Worm (Caenorhabditis elegans) whole organism, late embryonic: ENCODE results near the gene F28H6.8.
A peak's percentile ranks its signal among the peaks of the same experiment; 100 is the strongest.

Source experiments
- F13H6.1 ChIP-seq: sonication (generic microtip); optimal IDR thresholded peaks from 2 replicates; lab custom pipeline; 2016; ENCODE audit warnings: missing genetic modification characterization, missing compliant biosample characterization
- K09A11.1 ChIP-seq: sonication (generic microtip); optimal IDR thresholded peaks from 2 replicates; lab custom pipeline; 2017; ENCODE audit warnings: antibody characterized with exemption, mild to moderate bottlenecking, missing genetic modification characterization, missing compliant biosample characterization; ENCODE audit not compliant: insufficient read depth
- ceh-14 ChIP-seq: sonication (generic microtip); optimal IDR thresholded peaks from 2 replicates; lab custom pipeline; 2016; ENCODE audit warnings: missing genotype, missing genetic modification characterization, missing compliant biosample characterization
- ceh-18 ChIP-seq: sonication (generic microtip); optimal IDR thresholded peaks from 2 replicates; lab custom pipeline; 2016; ENCODE audit warnings: missing genetic modification characterization, missing compliant biosample characterization
- ceh-2 ChIP-seq: sonication (generic microtip); optimal IDR thresholded peaks from 2 replicates; lab custom pipeline; 2016; ENCODE audit warnings: missing genotype, missing genetic modification characterization, missing compliant biosample characterization
- ceh-22 ChIP-seq: sonication (generic microtip); optimal IDR thresholded peaks from 2 replicates; lab custom pipeline; 2017; ENCODE audit warnings: missing biosample characterization, missing genetic modification characterization
- ceh-31 ChIP-seq: sonication (generic microtip); optimal IDR thresholded peaks from 2 replicates; lab custom pipeline; 2016; ENCODE audit warnings: missing genetic modification characterization, missing compliant biosample characterization
- ceh-34 ChIP-seq: sonication (generic microtip); optimal IDR thresholded peaks from 2 replicates; lab custom pipeline; 2016; ENCODE audit warnings: mild to moderate bottlenecking, missing genetic modification characterization, missing compliant biosample characterization
- ceh-48 ChIP-seq: sonication (generic microtip); optimal IDR thresholded peaks from 2 replicates; lab custom pipeline; 2016; ENCODE audit warnings: missing genetic modification characterization, inconsistent platforms, missing compliant biosample characterization
- ceh-6 ChIP-seq: fragments of 200-800 bp; sonication (Bioruptor generic); optimal IDR thresholded peaks from 2 replicates; lab custom pipeline; 2018; ENCODE audit warnings: mild to moderate bottlenecking, missing genetic modification characterization, missing compliant biosample characterization
- ceh-9 ChIP-seq: sonication (generic microtip); optimal IDR thresholded peaks from 2 replicates; lab custom pipeline; 2016; ENCODE audit warnings: mild to moderate bottlenecking, missing genetic modification characterization, inconsistent platforms, missing compliant biosample characterization
- dmd-4 ChIP-seq: sonication (generic microtip); optimal IDR thresholded peaks from 2 replicates; lab custom pipeline; 2016; ENCODE audit warnings: borderline replicate concordance, missing genetic modification characterization, missing compliant biosample characterization
- dve-1 ChIP-seq: sonication (generic microtip); optimal IDR thresholded peaks from 2 replicates; lab custom pipeline; 2017; ENCODE audit warnings: antibody characterized with exemption, mild to moderate bottlenecking, missing genetic modification characterization, missing compliant biosample characterization
- elt-2 ChIP-seq: sonication (generic microtip); optimal IDR thresholded peaks from 2 replicates; lab custom pipeline; 2016; ENCODE audit warnings: missing genetic modification reagents, missing genetic modification characterization, missing compliant biosample characterization
- elt-4 ChIP-seq: sonication (generic microtip); optimal IDR thresholded peaks from 2 replicates; lab custom pipeline; 2016; ENCODE audit warnings: missing genetic modification characterization, missing compliant biosample characterization
- hlh-30 ChIP-seq: sonication (generic microtip); optimal IDR thresholded peaks from 2 replicates; lab custom pipeline; 2017; ENCODE audit warnings: antibody characterized with exemption, missing genetic modification characterization, missing compliant biosample characterization; ENCODE audit not compliant: insufficient read depth
- hlh-6 ChIP-seq: sonication (generic microtip); optimal IDR thresholded peaks from 2 replicates; lab custom pipeline; 2016; ENCODE audit warnings: missing genotype, missing genetic modification characterization, missing compliant biosample characterization
- hlh-8 ChIP-seq: sonication (generic microtip); optimal IDR thresholded peaks from 2 replicates; lab custom pipeline; 2016; ENCODE audit warnings: missing genotype, missing genetic modification characterization, missing compliant biosample characterization
- lim-6 ChIP-seq: sonication (generic microtip); optimal IDR thresholded peaks from 2 replicates; lab custom pipeline; 2016; ENCODE audit warnings: missing genetic modification characterization, missing compliant biosample characterization
- nfya-1 ChIP-seq: sonication (generic microtip); optimal IDR thresholded peaks from 2 replicates; lab custom pipeline; 2017; ENCODE audit warnings: missing genetic modification characterization, mild to moderate bottlenecking, missing compliant biosample characterization, antibody characterized with exemption, moderate library complexity
- nhr-11 ChIP-seq: fragments of 150-350 bp; optimal IDR thresholded peaks from 2 replicates; lab custom pipeline; 2014; ENCODE audit warnings: missing biosample characterization, missing genetic modification characterization
- nhr-232 ChIP-seq: sonication (generic microtip); optimal IDR thresholded peaks from 2 replicates; lab custom pipeline; 2016; ENCODE audit warnings: missing genetic modification characterization, missing compliant biosample characterization
- npax-4 ChIP-seq: sonication (generic microtip); optimal IDR thresholded peaks from 2 replicates; lab custom pipeline; 2016; ENCODE audit warnings: missing genetic modification characterization, missing compliant biosample characterization
- odd-2 ChIP-seq: sonication (generic microtip); optimal IDR thresholded peaks from 2 replicates; lab custom pipeline; 2017; ENCODE audit warnings: antibody characterized with exemption, mild to moderate bottlenecking, missing genetic modification characterization, missing compliant biosample characterization
- pag-3 ChIP-seq: sonication (generic microtip); optimal IDR thresholded peaks from 2 replicates; lab custom pipeline; 2016; ENCODE audit warnings: missing compliant biosample characterization, missing genetic modification characterization, borderline replicate concordance
- pha-2 ChIP-seq: sonication (generic microtip); optimal IDR thresholded peaks from 2 replicates; lab custom pipeline; 2017; ENCODE audit warnings: mild to moderate bottlenecking, missing genetic modification characterization, missing compliant biosample characterization
- pqm-1 ChIP-seq: sonication (generic microtip); optimal IDR thresholded peaks from 2 replicates; lab custom pipeline; 2016; ENCODE audit warnings: missing genetic modification characterization, missing compliant biosample characterization
- pros-1 ChIP-seq: fragments of 150-350 bp; optimal IDR thresholded peaks from 2 replicates; lab custom pipeline; 2014; ENCODE audit warnings: missing biosample characterization, missing genetic modification reagents, missing genetic modification characterization
- ref-2 ChIP-seq: sonication (generic microtip); optimal IDR thresholded peaks from 2 replicates; lab custom pipeline; 2016; ENCODE audit warnings: missing genetic modification characterization, missing compliant biosample characterization
- rnt-1 ChIP-seq: sonication (generic microtip); optimal IDR thresholded peaks from 2 replicates; lab custom pipeline; 2016; ENCODE audit warnings: missing genetic modification characterization, missing compliant biosample characterization
- sdc-2 ChIP-seq: sonication (generic microtip); optimal IDR thresholded peaks from 2 replicates; lab custom pipeline; 2016; ENCODE audit warnings: missing genotype, missing genetic modification characterization, missing compliant biosample characterization
- syd-9 ChIP-seq: sonication (generic microtip); optimal IDR thresholded peaks from 2 replicates; lab custom pipeline; 2016; ENCODE audit warnings: mild to moderate bottlenecking, missing genetic modification characterization, moderate library complexity, missing compliant biosample characterization
- tbx-2 ChIP-seq: sonication (generic microtip); optimal IDR thresholded peaks from 2 replicates; lab custom pipeline; 2016; ENCODE audit warnings: missing genetic modification characterization, missing compliant biosample characterization
- tbx-7 ChIP-seq: sonication (generic microtip); optimal IDR thresholded peaks from 2 replicates; lab custom pipeline; 2016; ENCODE audit warnings: missing genotype, missing genetic modification characterization, missing compliant biosample characterization
- ttx-3 ChIP-seq: sonication (generic microtip); optimal IDR thresholded peaks from 2 replicates; lab custom pipeline; 2016; ENCODE audit warnings: missing genetic modification reagents, missing genetic modification characterization, missing compliant biosample characterization
- unc-42 ChIP-seq: sonication (generic microtip); optimal IDR thresholded peaks from 2 replicates; lab custom pipeline; 2016; ENCODE audit warnings: missing genotype, missing genetic modification characterization, missing compliant biosample characterization
- unc-55 ChIP-seq: sonication (generic microtip); optimal IDR thresholded peaks from 2 replicates; lab custom pipeline; 2017; ENCODE audit warnings: missing biosample characterization, missing genetic modification reagents, missing genetic modification characterization
- unc-86 ChIP-seq: sonication (generic microtip); optimal IDR thresholded peaks from 2 replicates; lab custom pipeline; 2016; ENCODE audit warnings: missing genetic modification characterization, missing compliant biosample characterization
- zip-5 ChIP-seq: sonication (generic microtip); optimal IDR thresholded peaks from 2 replicates; lab custom pipeline; 2016; ENCODE audit warnings: missing genetic modification characterization, missing compliant biosample characterization
- ztf-16 ChIP-seq: sonication (generic microtip); optimal IDR thresholded peaks from 2 replicates; lab custom pipeline; 2017; ENCODE audit warnings: missing genetic modification characterization, missing compliant biosample characterization

F28H6.8 gene

ce11 chrX:14108245-14108644 lies 25.9 kb downstream of the F28H6.8 start, which contains the start of gene F16B12.7:
TSS of gene F16B12.7 (plus strand) at chrX:14108545.
- no peak for TF ChIP-seq pha-2 (tag; lab: Kevin White, UChicago)
- no peak for TF ChIP-seq K09A11.1 (tag; lab: Kevin White, UChicago)
- no peak for TF ChIP-seq sdc-2 (tag; lab: Kevin White, UChicago)
- TF ChIP-seq syd-9 (tag; lab: Kevin White, UChicago): no peak
- no peak for TF ChIP-seq dve-1
- TF ChIP-seq hlh-8 (tag; lab: Kevin White, UChicago): no peak
- no peak for TF ChIP-seq tbx-7 (tag; lab: Kevin White, UChicago)
- TF ChIP-seq zip-5 (tag; lab: Kevin White, UChicago): no peak
- no peak for TF ChIP-seq elt-4 (tag; lab: Kevin White, UChicago)
- TF ChIP-seq unc-86 (tag; lab: Kevin White, UChicago): no peak
- TF ChIP-seq ceh-14 (tag; lab: Kevin White, UChicago): no peak
- TF ChIP-seq dmd-4 (tag; lab: Kevin White, UChicago): no peak
- TF ChIP-seq lim-6 (tag; lab: Kevin White, UChicago): no peak
- TF ChIP-seq pros-1 (tag; lab: Kevin White, UChicago): no peak
- no peak for TF ChIP-seq ttx-3 (tag; lab: Kevin White, UChicago)
- TF ChIP-seq ztf-16: no peak
- TF ChIP-seq nhr-232 (tag; lab: Kevin White, UChicago): no peak
- TF ChIP-seq unc-55: no peak
- TF ChIP-seq, all 69 proteins: peak for 0

- TF ChIP-seq ceh-18 (tag; lab: Kevin White, UChicago): no peak
- no peak for TF ChIP-seq zip-5 (tag; lab: Kevin White, UChicago)
- TF ChIP-seq ceh-2: no peak
- no peak for TF ChIP-seq tbx-2 (tag; lab: Kevin White, UChicago)
- no peak for TF ChIP-seq ceh-9 (tag; lab: Kevin White, UChicago)
- no peak for TF ChIP-seq ref-2
- TF ChIP-seq odd-2 (tag; lab: Kevin White, UChicago): no peak
- no peak for TF ChIP-seq nhr-11 (tag; lab: Kevin White, UChicago)
Observed at ce11 chrX:14102474-14102873, 31.7 kb downstream of the F28H6.8 start.

- TF ChIP-seq dmd-4 (tag; lab: Kevin White, UChicago): peak; percentile 12
- TF ChIP-seq pha-2 (tag; lab: Kevin White, UChicago): no peak
- peak; percentile 70 for TF ChIP-seq nfya-1 (tag; lab: Kevin White, UChicago)
- no peak for TF ChIP-seq hlh-6 (tag; lab: Kevin White, UChicago)
- peak; percentile 36 for TF ChIP-seq elt-2 (tag; lab: Kevin White, UChicago)
- peak; percentile 94 for TF ChIP-seq tbx-2 (tag; lab: Kevin White, UChicago)
- TF ChIP-seq ref-2: peak; percentile 30
- TF ChIP-seq sdc-2 (tag; lab: Kevin White, UChicago): peak; percentile 82
- TF ChIP-seq ceh-6 (GFP tag; lab: Kevin White, UChicago): peak; percentile 36
- peak; percentile 73 for TF ChIP-seq unc-42
- TF ChIP-seq hlh-30 (tag; lab: Kevin White, UChicago): peak; percentile 57
- no peak for TF ChIP-seq tbx-7 (tag; lab: Kevin White, UChicago)
- TF ChIP-seq pqm-1 (tag; lab: Kevin White, UChicago): no peak
- TF ChIP-seq ceh-18 (tag; lab: Kevin White, UChicago): peak; percentile 74
- no peak for TF ChIP-seq F13H6.1 (tag; lab: Kevin White, UChicago)
- TF ChIP-seq ceh-22: peak; percentile 10
- peak; percentile 16 for TF ChIP-seq unc-55
- TF ChIP-seq unc-86 (tag; lab: Kevin White, UChicago): no peak
- TF ChIP-seq ceh-48 (tag; lab: Kevin White, UChicago): peak; percentile 2
- TF ChIP-seq npax-4 (tag; lab: Kevin White, UChicago): no peak
- peak; percentile 50 for TF ChIP-seq rnt-1 (tag; lab: Kevin White, UChicago)
- TF ChIP-seq ceh-31: peak; percentile 83
- peak; percentile 11 for TF ChIP-seq ceh-14 (tag; lab: Kevin White, UChicago)
- TF ChIP-seq pag-3 (tag; lab: Kevin White, UChicago): no peak
- peak; percentile 57 for TF ChIP-seq ceh-34 (tag; lab: Kevin White, UChicago)
Observed at ce11 chrX:14101986-14102385, 32.2 kb downstream of the F28H6.8 start, which contains the start of gene F16B12.6. TSS of gene F16B12.6 (plus strand) at chrX:14102316.
